Fruit fly (Drosophila melanogaster): ENCODE data around the gene CG34428.

The CG34428 gene

dm6 chr3L:13031326-13031725 lies 30.2 kb upstream of the CG34428 start:
- TF ChIP-seq EcR (GFP tag; optimal IDR thresholded peaks at IDR 0.05) (no peak), CG12605 (GFP tag; IDR thresholded peaks at IDR 0.05) (no peak), CG10348 (GFP tag; IDR thresholded peaks at IDR 0.05) (no peak), CG14655 (GFP tag; optimal IDR thresholded peaks at IDR 0.05) (no peak), rn (GFP tag; IDR thresholded peaks at IDR 0.05) (no peak), CG9948 (tag; optimal IDR thresholded peaks at IDR 0.05) (no peak), CG4496 (GFP tag; IDR thresholded peaks at IDR 0.05) (no peak), D1 (tag; optimal IDR thresholded peaks at IDR 0.05) (no peak), CG17806 (tag; optimal IDR thresholded peaks at IDR 0.05) (no peak), fd96Ca (GFP tag; IDR thresholded peaks at IDR 0.05) (no peak), CG32121 (GFP tag; IDR thresholded peaks at IDR 0.05) (no peak)

DNA sequence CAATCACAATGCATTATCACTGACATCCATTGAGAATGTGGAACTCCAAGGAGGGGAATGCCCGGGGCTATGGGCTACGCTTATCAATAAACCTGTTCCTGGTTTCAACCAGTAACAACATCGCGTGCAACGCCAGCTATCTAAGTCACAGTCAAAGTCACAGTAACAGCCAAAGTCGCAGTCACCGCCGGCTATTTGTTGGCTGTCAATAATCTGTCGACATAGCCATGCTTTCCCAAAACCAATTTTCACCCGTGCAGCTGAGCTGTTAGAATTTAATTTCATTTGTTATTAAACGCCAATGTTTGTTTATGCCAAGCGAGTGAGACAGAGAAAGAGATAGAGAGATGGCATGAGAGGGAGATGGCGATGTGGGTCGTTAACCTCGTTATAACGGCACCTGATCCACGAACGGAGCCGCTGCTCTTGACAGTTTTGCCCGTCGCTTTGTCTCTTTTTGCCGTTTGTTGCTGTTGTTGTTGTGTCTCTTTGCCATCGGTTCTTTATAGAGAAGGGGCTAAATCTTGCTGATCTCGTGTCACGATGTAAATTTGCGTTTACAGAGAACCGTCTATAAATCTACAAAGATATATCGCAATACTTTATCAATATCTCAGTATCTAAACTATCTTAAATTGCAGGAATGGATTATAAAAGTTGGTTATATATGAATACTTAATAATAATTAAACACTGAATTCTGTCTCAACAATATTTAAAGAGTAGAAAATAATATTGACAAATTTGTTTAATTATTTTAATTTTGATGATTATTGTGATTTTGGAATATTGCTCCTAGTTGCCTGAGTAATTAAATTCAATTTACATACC lies 29.3 kb upstream of the CG34428 start:
- peak; percentile 52 for TF ChIP-seq CG8301 (tag; optimal IDR thresholded peaks at IDR 0.05)
- peak; percentile 97 for TF ChIP-seq EcR (GFP tag; optimal IDR thresholded peaks at IDR 0.05)
- peak; percentile 13 for TF ChIP-seq CG15710 (tag; optimal IDR thresholded peaks at IDR 0.05)
- TF ChIP-seq CG14655 (GFP tag; optimal IDR thresholded peaks at IDR 0.05), result peak; percentile 69
- TF ChIP-seq CG8159 (tag; optimal IDR thresholded peaks at IDR 0.05), result peak; percentile 25
- TF ChIP-seq CG34367 (tag; optimal IDR thresholded peaks at IDR 0.05), result no peak
- TF ChIP-seq CG9948 (tag; optimal IDR thresholded peaks at IDR 0.05), result peak; percentile 11
- TF ChIP-seq CG4496 (GFP tag; IDR thresholded peaks at IDR 0.05), result 0 out of 3 replicates have a peak, but pooled peaks have one; percentile 41
- TF ChIP-seq CG32121 (GFP tag; IDR thresholded peaks at IDR 0.05), result no peak

DNA sequence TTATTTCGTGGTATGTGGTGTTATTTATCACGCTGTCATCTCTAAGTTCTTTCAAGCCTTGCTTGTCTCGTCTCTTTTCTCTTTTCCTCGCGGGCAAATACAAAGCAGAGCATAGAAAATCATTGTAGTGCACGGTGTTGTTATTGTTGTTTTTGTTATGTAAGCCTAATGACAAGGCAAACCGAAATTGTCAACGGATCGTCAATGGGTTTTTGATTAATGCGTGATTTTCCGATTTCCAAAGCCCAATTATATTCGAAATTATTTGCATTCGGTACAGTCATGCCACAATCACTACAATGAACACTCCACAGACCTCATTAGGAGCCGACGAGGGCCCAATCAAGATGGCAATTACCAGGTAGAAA lies 28.7 kb upstream of the CG34428 start:
- TF ChIP-seq gl (tag; optimal IDR thresholded peaks at IDR 0.05), result no peak

- TF ChIP-seq CG17806 (tag; optimal IDR thresholded peaks at IDR 0.05) (no peak), CG8159 (tag; optimal IDR thresholded peaks at IDR 0.05) (no peak), Snoo (tag; optimal IDR thresholded peaks at IDR 0.05) (no peak)
These were observed 28.2 kb upstream of the CG34428 start for dm6 chr3L:13033361-13033760.

- TF ChIP-seq CG10348 (GFP tag; IDR thresholded peaks at IDR 0.05) (no peak), CG8301 (tag; optimal IDR thresholded peaks at IDR 0.05) (no peak), Pif1A (GFP tag; optimal IDR thresholded peaks at IDR 0.05) (no peak), CG32121 (GFP tag; IDR thresholded peaks at IDR 0.05) (no peak), D1 (tag; optimal IDR thresholded peaks at IDR 0.05) (no peak), CG34367 (tag; optimal IDR thresholded peaks at IDR 0.05) (no peak), CG13204 (GFP tag; optimal IDR thresholded peaks at IDR 0.05) (no peak), EcR (GFP tag; optimal IDR thresholded peaks at IDR 0.05) (peak; percentile 15), CG4496 (GFP tag; IDR thresholded peaks at IDR 0.05) (peak; percentile 34; the same call in 1 of the 3 replicates)
These were observed 24.7 kb upstream of the CG34428 start, which contains the start of gene Srrm1 for dm6 chr3L:13036706-13037457. TSS of gene Srrm1 (plus strand) at chr3L:13036821.

DNA sequence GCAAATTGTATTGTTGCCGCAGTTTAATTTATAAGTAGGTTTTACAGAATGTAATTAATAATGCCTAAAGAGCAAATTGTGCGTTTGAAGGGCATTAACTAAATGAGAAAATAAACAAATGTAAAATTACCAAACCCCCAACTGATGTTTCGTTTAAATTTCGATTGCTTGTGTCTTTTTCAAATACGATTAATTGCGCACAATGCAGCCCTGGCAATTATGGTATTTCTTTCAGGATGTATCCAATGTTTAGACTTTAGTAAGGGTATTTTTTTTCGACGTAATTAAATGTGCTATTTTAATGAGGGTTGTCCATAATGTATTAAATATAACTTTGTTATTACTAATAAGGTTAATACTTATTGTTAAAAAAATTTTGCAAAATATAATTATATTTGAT lies 20.7 kb upstream of the CG34428 start:
- TF ChIP-seq rn (GFP tag; IDR thresholded peaks at IDR 0.05), result no peak
- TF ChIP-seq CG34367 (tag; optimal IDR thresholded peaks at IDR 0.05), result no peak
- no peak for TF ChIP-seq Snoo (tag; optimal IDR thresholded peaks at IDR 0.05)
- TF ChIP-seq fd96Ca (GFP tag; IDR thresholded peaks at IDR 0.05), result no peak
- no peak for TF ChIP-seq CG9948 (tag; optimal IDR thresholded peaks at IDR 0.05)
- no peak for TF ChIP-seq CG8159 (tag; optimal IDR thresholded peaks at IDR 0.05)
- TF ChIP-seq Pif1A (GFP tag; optimal IDR thresholded peaks at IDR 0.05), result no peak
- TF ChIP-seq CG8301 (tag; optimal IDR thresholded peaks at IDR 0.05), result no peak
- no peak for TF ChIP-seq CG15710 (tag; optimal IDR thresholded peaks at IDR 0.05)
- no peak for TF ChIP-seq CG17806 (tag; optimal IDR thresholded peaks at IDR 0.05)
- TF ChIP-seq D1 (tag; optimal IDR thresholded peaks at IDR 0.05), result no peak
- TF ChIP-seq EcR (GFP tag; optimal IDR thresholded peaks at IDR 0.05), result no peak
- TF ChIP-seq CG10348 (GFP tag; IDR thresholded peaks at IDR 0.05), result no peak
- TF ChIP-seq CG13204 (GFP tag; optimal IDR thresholded peaks at IDR 0.05), result no peak
- no peak for TF ChIP-seq Pif1B (GFP tag; optimal IDR thresholded peaks at IDR 0.05)
- TF ChIP-seq CG4496 (GFP tag; IDR thresholded peaks at IDR 0.05), result no peak

Data from whole organism, pupa.